Worm (Caenorhabditis elegans) whole organism, L4 larva: ENCODE results near the gene lron-1.

Experiments used
- F37D6.2 ChIP-seq: sonication (generic microtip); optimal IDR thresholded peaks from 2 replicates; lab custom pipeline; 2016; ENCODE audit warnings: mild to moderate bottlenecking, missing genetic modification characterization, missing compliant biosample characterization
- Y105C5A.15 ChIP-seq: fragments of 200-800 bp; sonication (Bioruptor generic); IDR thresholded peaks from 2 replicates; pipeline ENCODE4 v1.3.6; 2022; ENCODE audit warnings: missing genetic modification characterization, missing compliant biosample characterization
- ceh-62 ChIP-seq: sonication (generic microtip); optimal IDR thresholded peaks from 2 replicates; lab custom pipeline; 2017; ENCODE audit warnings: missing biosample characterization, missing genetic modification characterization
- dpl-1 ChIP-seq: fragments of 150-350 bp; optimal IDR thresholded peaks from 2 replicates; lab custom pipeline; 2014; ENCODE audit warnings: missing biosample characterization, missing genetic modification reagents, missing genetic modification characterization
- fkh-10 ChIP-seq: fragments of 150-350 bp; optimal IDR thresholded peaks from 2 replicates; lab custom pipeline; 2014; ENCODE audit warnings: missing biosample characterization, missing genetic modification reagents, missing genetic modification characterization
- hlh-11 ChIP-seq: fragments of 200-800 bp; sonication (Bioruptor generic); optimal IDR thresholded peaks from 2 replicates; lab custom pipeline; 2018; ENCODE audit warnings: mild to moderate bottlenecking, missing genetic modification characterization, missing compliant biosample characterization
- nhr-77 ChIP-seq: fragments of 150-350 bp; optimal IDR thresholded peaks from 2 replicates; lab custom pipeline; 2014; ENCODE audit warnings: missing biosample characterization, missing genetic modification characterization
- sdz-12 ChIP-seq: fragments of 200-800 bp; sonication (Bioruptor generic); optimal IDR thresholded peaks from 2 replicates; lab custom pipeline; 2018; ENCODE audit warnings: mild to moderate bottlenecking, missing genetic modification characterization, missing compliant biosample characterization
- skn-1 ChIP-seq: fragments of 150-350 bp; optimal IDR thresholded peaks from 2 replicates; lab custom pipeline; 2014; ENCODE audit warnings: missing biosample characterization, missing genetic modification characterization
- unc-62 ChIP-seq, 3 experiments: fragments of 150-350 bp in 1 of 3; sonication (generic microtip); optimal IDR thresholded peaks in 2 of 3; peaks in 1 of 3; 1 replicate in 1 of 3; 2 replicates in 2 of 3; lab custom pipeline; 2014 to 2017; ENCODE audit warnings: missing biosample characterization in 3 of 3, missing genetic modification characterization in 3 of 3, missing genetic modification reagents in 3 of 3, missing genotype in 1 of 3

DNA sequence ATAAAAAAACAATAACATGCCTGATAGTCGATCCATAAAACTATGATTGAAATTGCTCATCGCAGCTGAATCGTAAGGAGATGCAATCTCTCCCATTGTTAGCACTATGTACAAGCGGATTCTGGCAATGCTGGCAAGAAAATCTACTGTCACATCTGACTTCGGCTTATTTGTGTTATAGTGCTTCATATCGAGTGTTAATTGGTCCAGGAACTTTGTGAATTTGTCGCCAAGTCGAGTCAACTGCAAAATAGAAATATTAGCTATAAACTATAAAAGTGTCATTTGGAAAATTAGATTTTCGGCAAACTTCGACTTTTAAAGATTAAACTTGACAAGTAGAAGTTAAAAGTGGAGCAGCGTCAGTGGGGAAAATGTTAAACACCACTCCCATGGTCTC, 11.8 kb downstream of the lron-1 start:
- TF ChIP-seq dpl-1 (GFP tag; lab: Kevin White, UChicago) (no peak), F37D6.2 (tag; lab: Kevin White, UChicago) (no peak), fkh-10 (no peak), sdz-12 (GFP tag; lab: Kevin White, UChicago) (no peak), nhr-77 (tag; lab: Kevin White, UChicago) (no peak), Y105C5A.15 (GFP tag; lab: Robert Waterston, UW) (no peak), ceh-62 (tag; lab: Kevin White, UChicago) (no peak), hlh-11 (tag; lab: Kevin White, UChicago) (no peak), skn-1 (tag; lab: Kevin White, UChicago) (no peak), unc-62 (GFP tag; optimal IDR thresholded peaks at IDR 0.05 in 1 of 2; lab: Kevin White, UChicago) (no peak), unc-62 (tag; optimal IDR thresholded peaks at IDR 0.05; lab: Kevin White, UChicago) (no peak)
